Worm (Caenorhabditis elegans) whole organism, L4 larva: ENCODE measurements around the gene H01G02.3.

ENCODE experiments used
- D1046.2 ChIP-seq: fragments of 200-800 bp; sonication (Bioruptor generic); IDR thresholded peaks from 2 replicates; pipeline ENCODE4 v1.3.6; 2022; ENCODE audit warnings: missing genetic modification characterization, missing compliant biosample characterization
- F44E2.7 ChIP-seq: fragments of 200-800 bp; sonication (Bioruptor generic); IDR thresholded peaks from 2 replicates; pipeline ENCODE4 v2.1.2; 2022; ENCODE audit warnings: missing genetic modification characterization, missing compliant biosample characterization
- R02D3.7 ChIP-seq: fragments of 150-350 bp; sonication (generic microtip); optimal IDR thresholded peaks from 3 replicates; lab custom pipeline; 2014; ENCODE audit warnings: missing biosample characterization, missing genetic modification characterization
- T20F7.1 ChIP-seq: fragments of 200-800 bp; sonication (Bioruptor generic); optimal IDR thresholded peaks from 2 replicates; lab custom pipeline; 2018; ENCODE audit warnings: mild to moderate bottlenecking, missing genetic modification characterization, missing compliant biosample characterization
- T26A8.4 ChIP-seq: fragments of 200-800 bp; sonication (Bioruptor generic); IDR thresholded peaks from 2 replicates; pipeline ENCODE4 v1.3.6; 2022; ENCODE audit warnings: missing genetic modification characterization, missing compliant biosample characterization
- Y105C5A.15 ChIP-seq: fragments of 200-800 bp; sonication (Bioruptor generic); IDR thresholded peaks from 2 replicates; pipeline ENCODE4 v1.3.6; 2022; ENCODE audit warnings: missing genetic modification characterization, missing compliant biosample characterization
- Y48G9A.11 ChIP-seq: fragments of 200-800 bp; sonication (Bioruptor generic); IDR thresholded peaks from 2 replicates; pipeline ENCODE4 v1.3.6; 2022; ENCODE audit warnings: missing genetic modification reagents, missing genetic modification characterization, missing compliant biosample characterization
- Y75B8A.6 ChIP-seq: fragments of 200-800 bp; sonication (Bioruptor generic); IDR thresholded peaks from 2 replicates; pipeline ENCODE4 v1.3.6; 2022; ENCODE audit warnings: missing genetic modification reagents, missing genetic modification characterization, missing compliant biosample characterization
- ZK337.2 ChIP-seq: fragments of 200-800 bp; sonication (Bioruptor generic); IDR thresholded peaks from 2 replicates; pipeline ENCODE4 v1.3.6; 2022; ENCODE audit warnings: missing genetic modification reagents, missing genetic modification characterization, missing compliant biosample characterization
- ZK546.5 ChIP-seq, 2 experiments: sonication (generic microtip); optimal IDR thresholded peaks; 2 replicates each; lab custom pipeline; 2017; ENCODE audit warnings: missing biosample characterization in 2 of 2, missing genetic modification characterization in 2 of 2
- aha-1 ChIP-seq: fragments of 150-350 bp; peaks from one replicate; lab custom pipeline; 2014; ENCODE audit warnings: missing biosample characterization, missing genetic modification characterization
- aly-2 ChIP-seq: sonication (generic microtip); optimal IDR thresholded peaks from 2 replicates; lab custom pipeline; 2018; ENCODE audit warnings: missing biosample characterization, missing genetic modification characterization
- arid-1 ChIP-seq: fragments of 200-800 bp; sonication (Bioruptor generic); conservative IDR thresholded peaks from 2 replicates; pipeline ENCODE4 v1.3.6; 2022; ENCODE audit warnings: missing genetic modification reagents, missing genetic modification characterization, missing compliant biosample characterization
- ceh-20 ChIP-seq: fragments of 200-800 bp; sonication (Bioruptor generic); IDR thresholded peaks from 2 replicates; pipeline ENCODE4 v1.3.6; 2022; ENCODE audit warnings: missing genetic modification reagents, missing genetic modification characterization, missing compliant biosample characterization
- ceh-32 ChIP-seq: sonication (generic microtip); optimal IDR thresholded peaks from 2 replicates; lab custom pipeline; 2016; ENCODE audit warnings: mild to moderate bottlenecking, missing genetic modification characterization, missing compliant biosample characterization; ENCODE audit not compliant: poor library complexity
- ceh-82 ChIP-seq: sonication (generic microtip); optimal IDR thresholded peaks from 2 replicates; lab custom pipeline; 2017; ENCODE audit warnings: missing biosample characterization, missing genetic modification characterization
- ces-1 ChIP-seq: fragments of 150-350 bp; sonication (generic microtip); optimal IDR thresholded peaks from 4 replicates; lab custom pipeline; 2014; ENCODE audit warnings: missing biosample characterization, missing genetic modification reagents, missing genetic modification characterization
- cey-2 ChIP-seq: sonication (generic microtip); optimal IDR thresholded peaks from 3 replicates; lab custom pipeline; 2017; ENCODE audit warnings: missing genetic modification characterization, mild to moderate bottlenecking, missing compliant biosample characterization, antibody characterized with exemption, borderline replicate concordance; ENCODE audit not compliant: insufficient read depth
- ctbp-1 ChIP-seq: fragments of 200-800 bp; sonication (Bioruptor generic); IDR thresholded peaks from 2 replicates; pipeline ENCODE4 v1.3.6; 2022; ENCODE audit warnings: missing genetic modification reagents, missing genetic modification characterization, missing compliant biosample characterization
- daf-19 ChIP-seq: fragments of 200-800 bp; sonication (Bioruptor generic); conservative IDR thresholded peaks from 2 replicates; pipeline ENCODE4 v1.3.6; 2022; ENCODE audit warnings: missing genetic modification characterization, missing compliant biosample characterization
- daf-8 ChIP-seq: fragments of 200-800 bp; sonication (Bioruptor generic); IDR thresholded peaks from 2 replicates; pipeline ENCODE4 v1.3.6; 2022; ENCODE audit warnings: missing genetic modification characterization, missing compliant biosample characterization
- duxl-1 ChIP-seq: sonication (generic microtip); optimal IDR thresholded peaks from 2 replicates; lab custom pipeline; 2016; ENCODE audit warnings: mild to moderate bottlenecking, missing genetic modification characterization, moderate library complexity, missing compliant biosample characterization; ENCODE audit not compliant: poor library complexity
- egl-43 ChIP-seq: fragments of 200-800 bp; sonication (Bioruptor generic); IDR thresholded peaks from 2 replicates; pipeline ENCODE4 v1.3.6; 2022; ENCODE audit warnings: missing genetic modification reagents, missing genetic modification characterization, missing compliant biosample characterization
- fkh-10 ChIP-seq: fragments of 150-350 bp; optimal IDR thresholded peaks from 2 replicates; lab custom pipeline; 2014; ENCODE audit warnings: missing biosample characterization, missing genetic modification reagents, missing genetic modification characterization
- fos-1 ChIP-seq: fragments of 150-350 bp; optimal IDR thresholded peaks from 2 replicates; lab custom pipeline; 2014; ENCODE audit warnings: missing biosample characterization, missing genetic modification characterization
- hlh-11 ChIP-seq: fragments of 200-800 bp; sonication (Bioruptor generic); optimal IDR thresholded peaks from 2 replicates; lab custom pipeline; 2018; ENCODE audit warnings: mild to moderate bottlenecking, missing genetic modification characterization, missing compliant biosample characterization
- hlh-30 ChIP-seq: sonication (generic microtip); optimal IDR thresholded peaks from 2 replicates; lab custom pipeline; 2017; ENCODE audit warnings: antibody characterized with exemption, mild to moderate bottlenecking, missing genetic modification characterization, missing compliant biosample characterization; ENCODE audit not compliant: insufficient read depth
- lin-15B ChIP-seq: fragments of 150-350 bp; sonication (generic microtip); optimal IDR thresholded peaks from 3 replicates; lab custom pipeline; 2014; ENCODE audit warnings: missing biosample characterization, missing genetic modification characterization
- lin-29 ChIP-seq: fragments of 200-800 bp; sonication (Bioruptor generic); IDR thresholded peaks from 2 replicates; pipeline ENCODE4 v1.3.6; 2022; ENCODE audit warnings: missing genetic modification reagents, missing genetic modification characterization, missing compliant biosample characterization
- lin-38 ChIP-seq: fragments of 200-800 bp; sonication (Bioruptor generic); IDR thresholded peaks from 2 replicates; pipeline ENCODE4 v1.3.6; 2022; ENCODE audit warnings: missing genetic modification reagents, missing genetic modification characterization, missing compliant biosample characterization
- lsy-2 ChIP-seq, 2 experiments: fragments of 150-350 bp in 1 of 2; sonication (generic microtip) in 1 of 2; optimal IDR thresholded peaks; 2 replicates each; lab custom pipeline; 2014 to 2017; ENCODE audit warnings: missing biosample characterization in 2 of 2, missing genetic modification characterization in 2 of 2
- mdl-1 ChIP-seq, 2 experiments: fragments of 150-350 bp in 1 of 2; sonication (generic microtip) in 1 of 2; optimal IDR thresholded peaks; 2 replicates each; lab custom pipeline; 2014 to 2017; ENCODE audit warnings: missing biosample characterization in 2 of 2, missing genetic modification characterization in 2 of 2
- mep-1 ChIP-seq: fragments of 150-350 bp; sonication (generic microtip); optimal IDR thresholded peaks from 3 replicates; lab custom pipeline; 2014; ENCODE audit warnings: missing biosample characterization, missing genetic modification characterization
- mxl-2 ChIP-seq: fragments of 200-800 bp; sonication (Bioruptor generic); conservative IDR thresholded peaks from 2 replicates; pipeline ENCODE4 v1.3.6; 2022; ENCODE audit warnings: missing genetic modification reagents, missing genetic modification characterization, missing compliant biosample characterization
- mxl-3 ChIP-seq: fragments of 200-800 bp; sonication (Bioruptor generic); optimal IDR thresholded peaks from 2 replicates; lab custom pipeline; 2018; ENCODE audit warnings: mild to moderate bottlenecking, missing genetic modification characterization, missing compliant biosample characterization
- nhr-25 ChIP-seq: sonication (generic microtip); optimal IDR thresholded peaks from 2 replicates; lab custom pipeline; 2017; ENCODE audit warnings: missing genetic modification characterization, mild to moderate bottlenecking, missing compliant biosample characterization, antibody characterized with exemption, moderate library complexity, borderline replicate concordance; ENCODE audit not compliant: insufficient read depth
- nhr-28 ChIP-seq: fragments of 150-350 bp; optimal IDR thresholded peaks from 2 replicates; lab custom pipeline; 2014; ENCODE audit warnings: missing biosample characterization, missing genetic modification characterization
- nhr-48 ChIP-seq: sonication (generic microtip); optimal IDR thresholded peaks from 2 replicates; lab custom pipeline; 2016; ENCODE audit warnings: mild to moderate bottlenecking, missing genetic modification characterization, missing compliant biosample characterization
- nhr-77 ChIP-seq: fragments of 150-350 bp; optimal IDR thresholded peaks from 2 replicates; lab custom pipeline; 2014; ENCODE audit warnings: missing biosample characterization, missing genetic modification characterization
- rbr-2 ChIP-seq: sonication (generic microtip); optimal IDR thresholded peaks from 2 replicates; lab custom pipeline; 2016; ENCODE audit warnings: missing genotype, missing genetic modification characterization, missing compliant biosample characterization
- saeg-2 ChIP-seq: fragments of 200-800 bp; sonication (Bioruptor generic); IDR thresholded peaks from 2 replicates; pipeline ENCODE4 v1.3.6; 2022; ENCODE audit warnings: missing genetic modification reagents, missing genetic modification characterization, missing compliant biosample characterization
- sdz-12 ChIP-seq: fragments of 200-800 bp; sonication (Bioruptor generic); optimal IDR thresholded peaks from 2 replicates; lab custom pipeline; 2018; ENCODE audit warnings: mild to moderate bottlenecking, missing genetic modification characterization, missing compliant biosample characterization
- skn-1 ChIP-seq: fragments of 150-350 bp; optimal IDR thresholded peaks from 2 replicates; lab custom pipeline; 2014; ENCODE audit warnings: missing biosample characterization, missing genetic modification characterization
- spr-1 ChIP-seq: sonication (generic microtip); optimal IDR thresholded peaks from 2 replicates; lab custom pipeline; 2016; ENCODE audit warnings: mild to moderate bottlenecking, missing genetic modification characterization, missing compliant biosample characterization
- tra-1 ChIP-seq: fragments of 200-800 bp; sonication (Bioruptor generic); IDR thresholded peaks from 2 replicates; pipeline ENCODE4 v1.3.6; 2022; ENCODE audit warnings: missing genetic modification reagents, missing genetic modification characterization, missing compliant biosample characterization
- unc-62 ChIP-seq, 3 experiments: fragments of 150-350 bp in 1 of 3; sonication (generic microtip); optimal IDR thresholded peaks in 2 of 3; peaks in 1 of 3; 1 replicate in 1 of 3; 2 replicates in 2 of 3; lab custom pipeline; 2014 to 2017; ENCODE audit warnings: missing biosample characterization in 3 of 3, missing genetic modification characterization in 3 of 3, missing genetic modification reagents in 3 of 3, missing genotype in 1 of 3
- zfp-2 ChIP-seq: sonication (generic microtip); optimal IDR thresholded peaks from 2 replicates; lab custom pipeline; 2016; ENCODE audit warnings: mild to moderate bottlenecking, missing genetic modification characterization, missing compliant biosample characterization
- ztf-7 ChIP-seq: fragments of 150-350 bp; optimal IDR thresholded peaks from 2 replicates; lab custom pipeline; 2014; ENCODE audit warnings: missing biosample characterization, missing genetic modification characterization

The H01G02.3 gene

ce11 chrIV:11793170-11793569 is 775 bp upstream of the H01G02.3 start (continued):
- TF ChIP-seq mxl-3 (GFP tag; lab: Kevin White, UChicago): no peak
- peak; percentile 75 for TF ChIP-seq ctbp-1 (GFP tag; lab: Robert Waterston, UW)
- TF ChIP-seq hlh-11 (tag; lab: Kevin White, UChicago): peak; percentile 6
- no peak for TF ChIP-seq cey-2 (tag; lab: Kevin White, UChicago)
- no peak for TF ChIP-seq fkh-10 (GFP tag; lab: Kevin White, UChicago)
- TF ChIP-seq fos-1: no peak
- no peak for TF ChIP-seq lin-15B
- TF ChIP-seq ZK337.2: no peak
- TF ChIP-seq rbr-2 (tag; lab: Kevin White, UChicago): no peak
- no peak for TF ChIP-seq mxl-2 (GFP tag; lab: Robert Waterston, UW)
- TF ChIP-seq skn-1 (tag; lab: Kevin White, UChicago): no peak
- no peak for TF ChIP-seq lin-38 (GFP tag; lab: Robert Waterston, UW)

- TF ChIP-seq mep-1 (tag; lab: Kevin White, UChicago) (peak; percentile 19), lsy-2 (tag; optimal IDR thresholded peaks at IDR 0.05; lab: Kevin White, UChicago) (peak in 1 of 2 experiments; percentile 23), Y75B8A.6 (no peak), ctbp-1 (GFP tag; lab: Robert Waterston, UW) (no peak), aha-1 (tag; lab: Kevin White, UChicago) (peak; percentile 89), R02D3.7 (tag; lab: Kevin White, UChicago) (no peak), ceh-32 (tag; lab: Kevin White, UChicago) (no peak), nhr-28 (tag; lab: Kevin White, UChicago) (no peak), D1046.2 (GFP tag; lab: Robert Waterston, UW) (no peak), sdz-12 (GFP tag; lab: Kevin White, UChicago) (no peak), ztf-7 (tag; lab: Kevin White, UChicago) (no peak), saeg-2 (GFP tag; lab: Robert Waterston, UW) (no peak), T20F7.1 (GFP tag; lab: Kevin White, UChicago) (no peak), zfp-2 (tag; lab: Kevin White, UChicago) (no peak), nhr-48 (no peak), daf-19 (GFP tag; lab: Robert Waterston, UW) (no peak), tra-1 (GFP tag; lab: Robert Waterston, UW) (no peak), spr-1 (tag; lab: Kevin White, UChicago) (no peak), Y48G9A.11 (GFP tag; lab: Robert Waterston, UW) (no peak), ZK546.5 (tag; optimal IDR thresholded peaks at IDR 0.05; lab: Kevin White, UChicago) (no peak), ZK337.2 (no peak), unc-62 (GFP tag; optimal IDR thresholded peaks at IDR 0.05 in 1 of 2; lab: Kevin White, UChicago) (peak in 1 of 2 experiments; percentile 53), unc-62 (tag; optimal IDR thresholded peaks at IDR 0.05; lab: Kevin White, UChicago) (no peak), fkh-10 (GFP tag; lab: Kevin White, UChicago) (peak; percentile 83), F44E2.7 (no peak), ceh-20 (GFP tag; lab: Robert Waterston, UW) (no peak), T26A8.4 (GFP tag; lab: Robert Waterston, UW) (no peak), lin-38 (GFP tag; lab: Robert Waterston, UW) (no peak), arid-1 (GFP tag; lab: Robert Waterston, UW) (no peak), lin-29 (GFP tag; lab: Robert Waterston, UW) (no peak), mdl-1 (tag; optimal IDR thresholded peaks at IDR 0.05; lab: Kevin White, UChicago) (no peak), ces-1 (GFP tag; lab: Kevin White, UChicago) (peak; percentile 82), nhr-25 (tag; lab: Kevin White, UChicago) (no peak), nhr-77 (no peak), hlh-30 (tag; lab: Kevin White, UChicago) (no peak), daf-8 (GFP tag; lab: Robert Waterston, UW) (no peak), mxl-3 (GFP tag; lab: Kevin White, UChicago) (no peak), duxl-1 (no peak), aly-2 (tag; lab: Kevin White, UChicago) (no peak), egl-43 (no peak), ceh-82 (no peak), Y105C5A.15 (GFP tag; lab: Robert Waterston, UW) (no peak)
These were observed 3.9 kb downstream of the H01G02.3 start for ce11 chrIV:11788383-11788963.
